Worm (Caenorhabditis elegans) whole organism, young adult: ENCODE measurements around the gene R04A9.6.

Experiments
- B0035.1 ChIP-seq: sonication (generic microtip); optimal IDR thresholded peaks from 2 replicates; lab custom pipeline; 2016; ENCODE audit warnings: missing genetic modification characterization, mild to moderate bottlenecking, missing compliant biosample characterization, missing genotype, missing genetic modification reagents
- B0336.3 ChIP-seq: fragments of 200-800 bp; sonication (Bioruptor generic); IDR thresholded peaks from 2 replicates; pipeline ENCODE4 v1.3.6; 2022; ENCODE audit warnings: missing genetic modification characterization, missing compliant biosample characterization
- C06A6.2 ChIP-seq: fragments of 200-800 bp; sonication (Bioruptor generic); conservative IDR thresholded peaks from 2 replicates; pipeline ENCODE4 v1.3.6; 2022; ENCODE audit warnings: missing genetic modification characterization, missing compliant biosample characterization
- F39B2.1 ChIP-seq: fragments of 200-800 bp; sonication (Bioruptor generic); IDR thresholded peaks from 2 replicates; pipeline ENCODE4 v1.3.6; 2022; ENCODE audit warnings: missing genetic modification reagents, missing genetic modification characterization, missing compliant biosample characterization
- F49E8.2 ChIP-seq: sonication (generic microtip); optimal IDR thresholded peaks from 3 replicates; lab custom pipeline; 2017; ENCODE audit warnings: missing genetic modification characterization, mild to moderate bottlenecking, missing compliant biosample characterization, antibody characterized with exemption, moderate library complexity; ENCODE audit not compliant: insufficient read depth
- F55B11.4 ChIP-seq: sonication (generic microtip); optimal IDR thresholded peaks from 2 replicates; lab custom pipeline; 2016; ENCODE audit warnings: missing compliant biosample characterization, missing genetic modification characterization, borderline replicate concordance; ENCODE audit not compliant: insufficient read depth
- K11D2.4 ChIP-seq: fragments of 200-800 bp; sonication (Bioruptor generic); IDR thresholded peaks from 2 replicates; pipeline ENCODE4 v1.3.6; 2022; ENCODE audit warnings: missing genetic modification reagents, missing genetic modification characterization, missing compliant biosample characterization
- T07F8.4 ChIP-seq: sonication (generic microtip); optimal IDR thresholded peaks from 2 replicates; lab custom pipeline; 2016; ENCODE audit warnings: mild to moderate bottlenecking, missing genetic modification characterization, moderate library complexity, missing compliant biosample characterization
- Y53F4B.3 ChIP-seq: fragments of 200-800 bp; sonication (Bioruptor generic); IDR thresholded peaks from 2 replicates; pipeline ENCODE4 v1.3.6; 2022; ENCODE audit warnings: missing genetic modification reagents, missing genetic modification characterization, missing compliant biosample characterization
- Y53G8AR.9 ChIP-seq: fragments of 200-800 bp; sonication (Bioruptor generic); conservative IDR thresholded peaks from 2 replicates; pipeline ENCODE4 v1.3.6; 2022; ENCODE audit warnings: missing genetic modification reagents, missing genetic modification characterization, missing compliant biosample characterization
- Y79H2A.3 ChIP-seq: fragments of 200-800 bp; sonication (Bioruptor generic); conservative IDR thresholded peaks from 2 replicates; pipeline ENCODE4 v1.3.6; 2022; ENCODE audit warnings: missing genetic modification reagents, missing genetic modification characterization, missing compliant biosample characterization
- aptf-2 ChIP-seq: fragments of 200-800 bp; sonication (Bioruptor generic); conservative IDR thresholded peaks from 2 replicates; pipeline ENCODE4 v1.3.6; 2022; ENCODE audit warnings: missing genetic modification reagents, missing genetic modification characterization, missing compliant biosample characterization
- aptf-3 ChIP-seq: fragments of 200-800 bp; sonication (Bioruptor generic); IDR thresholded peaks from 2 replicates; pipeline ENCODE4 v1.3.6; 2022; ENCODE audit warnings: missing genetic modification characterization, missing compliant biosample characterization
- atf-7 ChIP-seq: sonication (generic microtip); optimal IDR thresholded peaks from 2 replicates; lab custom pipeline; 2017; ENCODE audit warnings: mild to moderate bottlenecking, missing genetic modification characterization, missing compliant biosample characterization
- athp-1 ChIP-seq: sonication (generic microtip); optimal IDR thresholded peaks from 2 replicates; lab custom pipeline; 2017; ENCODE audit warnings: mild to moderate bottlenecking, missing genetic modification characterization, missing compliant biosample characterization
- attf-3 ChIP-seq: fragments of 200-800 bp; sonication (Bioruptor generic); conservative IDR thresholded peaks from 2 replicates; pipeline ENCODE4 v1.3.6; 2022; ENCODE audit warnings: missing genetic modification reagents, missing genetic modification characterization, missing compliant biosample characterization
- cebp-2 ChIP-seq: fragments of 200-800 bp; sonication (Bioruptor generic); IDR thresholded peaks from 2 replicates; pipeline ENCODE4 v1.3.6; 2022; ENCODE audit warnings: missing genetic modification characterization, missing compliant biosample characterization
- ceh-27 ChIP-seq: fragments of 200-800 bp; sonication (Bioruptor generic); optimal IDR thresholded peaks from 2 replicates; lab custom pipeline; 2018; ENCODE audit warnings: mild to moderate bottlenecking, missing genetic modification characterization, moderate library complexity, missing compliant biosample characterization
- ceh-79 ChIP-seq: sonication (generic microtip); optimal IDR thresholded peaks from 2 replicates; lab custom pipeline; 2017; ENCODE audit warnings: mild to moderate bottlenecking, missing genetic modification characterization, missing compliant biosample characterization
- die-1 ChIP-seq: sonication (generic microtip); optimal IDR thresholded peaks from 2 replicates; lab custom pipeline; 2016; ENCODE audit warnings: missing genotype, mild to moderate bottlenecking, missing genetic modification characterization, missing compliant biosample characterization
- dox-1 ChIP-seq: fragments of 200-800 bp; sonication (Bioruptor generic); IDR thresholded peaks from 2 replicates; pipeline ENCODE4 v1.3.6; 2022; ENCODE audit warnings: missing genetic modification reagents, missing genetic modification characterization, missing compliant biosample characterization
- dpff-1 ChIP-seq: sonication (generic microtip); optimal IDR thresholded peaks from 2 replicates; lab custom pipeline; 2017; ENCODE audit warnings: mild to moderate bottlenecking, missing genetic modification characterization, missing compliant biosample characterization
- ets-4 ChIP-seq: fragments of 200-800 bp; sonication (Bioruptor generic); optimal IDR thresholded peaks from 2 replicates; lab custom pipeline; 2018; ENCODE audit warnings: mild to moderate bottlenecking, missing genetic modification characterization, missing compliant biosample characterization
- gei-17 ChIP-seq: fragments of 200-800 bp; sonication (Bioruptor generic); optimal IDR thresholded peaks from 2 replicates; lab custom pipeline; 2018; ENCODE audit warnings: mild to moderate bottlenecking, missing genetic modification characterization, missing compliant biosample characterization
- him-1 ChIP-seq: sonication (generic microtip); optimal IDR thresholded peaks from 2 replicates; lab custom pipeline; 2016; ENCODE audit warnings: missing genotype, missing genetic modification reagents, missing genetic modification characterization, missing compliant biosample characterization
- hmg-1.2 ChIP-seq: fragments of 200-800 bp; sonication (Bioruptor generic); IDR thresholded peaks from 2 replicates; pipeline ENCODE4 v1.3.6; 2022; ENCODE audit warnings: missing genetic modification reagents, missing genetic modification characterization, missing compliant biosample characterization
- lag-1 ChIP-seq: fragments of 200-800 bp; sonication (Bioruptor generic); IDR thresholded peaks from 2 replicates; pipeline ENCODE4 v1.3.6; 2022; ENCODE audit warnings: missing genetic modification reagents, missing genetic modification characterization, missing compliant biosample characterization
- let-607 ChIP-seq, 2 experiments: fragments of 200-800 bp in 1 of 2; sonication (Bioruptor generic) in 1 of 2; sonication (generic microtip) in 1 of 2; optimal IDR thresholded peaks; 2 replicates each; lab custom pipeline; 2016 to 2018; ENCODE audit warnings: mild to moderate bottlenecking in 2 of 2, missing compliant biosample characterization in 2 of 2, missing genetic modification characterization in 2 of 2, moderate library complexity in 2 of 2, missing genotype in 1 of 2
- lin-40 ChIP-seq: sonication (generic microtip); optimal IDR thresholded peaks from 2 replicates; lab custom pipeline; 2016; ENCODE audit warnings: missing genetic modification characterization, mild to moderate bottlenecking, missing compliant biosample characterization, missing genotype, missing genetic modification reagents
- madf-3 ChIP-seq: fragments of 200-800 bp; sonication (Bioruptor generic); IDR thresholded peaks from 2 replicates; pipeline ENCODE4 v1.3.6; 2022; ENCODE audit warnings: missing genetic modification reagents, missing genetic modification characterization, missing compliant biosample characterization
- madf-6 ChIP-seq: fragments of 200-800 bp; sonication (Bioruptor generic); IDR thresholded peaks from 2 replicates; pipeline ENCODE4 v1.3.6; 2022; ENCODE audit warnings: missing genetic modification reagents, missing genetic modification characterization, missing compliant biosample characterization
- mcd-1 ChIP-seq: fragments of 200-800 bp; sonication (Bioruptor generic); IDR thresholded peaks from 2 replicates; pipeline ENCODE4 v1.3.6; 2022; ENCODE audit warnings: missing genetic modification reagents, missing genetic modification characterization, missing compliant biosample characterization
- nfya-1 ChIP-seq: sonication (generic microtip); optimal IDR thresholded peaks from 2 replicates; lab custom pipeline; 2017; ENCODE audit warnings: antibody characterized with exemption, missing compliant biosample characterization, missing genetic modification characterization, borderline replicate concordance; ENCODE audit not compliant: insufficient read depth
- nfya-2 ChIP-seq: fragments of 200-800 bp; sonication (Bioruptor generic); IDR thresholded peaks from 2 replicates; pipeline ENCODE4 v1.3.6; 2022; ENCODE audit warnings: missing genetic modification reagents, missing genetic modification characterization, missing compliant biosample characterization
- nhr-90 ChIP-seq: sonication (generic microtip); optimal IDR thresholded peaks from 2 replicates; lab custom pipeline; 2016; ENCODE audit warnings: missing genotype, mild to moderate bottlenecking, missing genetic modification characterization, missing compliant biosample characterization
- pha-4 ChIP-seq: fragments of 150-350 bp; sonication (generic microtip); optimal IDR thresholded peaks from 2 replicates; lab custom pipeline; 2014; ENCODE audit warnings: missing biosample characterization, missing genetic modification reagents, missing genetic modification characterization
- sdz-38 ChIP-seq: sonication (generic microtip); optimal IDR thresholded peaks from 2 replicates; lab custom pipeline; 2016; ENCODE audit warnings: missing genotype, missing genetic modification characterization, missing compliant biosample characterization
- sptf-2 ChIP-seq: fragments of 200-800 bp; sonication (Bioruptor generic); optimal IDR thresholded peaks from 2 replicates; lab custom pipeline; 2018; ENCODE audit warnings: mild to moderate bottlenecking, missing genetic modification characterization, missing compliant biosample characterization
- xnd-1 ChIP-seq: sonication (generic microtip); optimal IDR thresholded peaks from 2 replicates; lab custom pipeline; 2016; ENCODE audit warnings: missing genotype, missing genetic modification reagents, missing genetic modification characterization, missing compliant biosample characterization
- zfh-2 ChIP-seq: fragments of 200-800 bp; sonication (Bioruptor generic); conservative IDR thresholded peaks from 2 replicates; pipeline ENCODE4 v1.3.6; 2022; ENCODE audit warnings: missing genetic modification reagents, missing genetic modification characterization, missing compliant biosample characterization
- ztf-18 ChIP-seq: sonication (generic microtip); optimal IDR thresholded peaks from 2 replicates; lab custom pipeline; 2016; ENCODE audit warnings: missing genotype, mild to moderate bottlenecking, missing genetic modification characterization, missing compliant biosample characterization
- ztf-25 ChIP-seq: fragments of 200-800 bp; sonication (Bioruptor generic); IDR thresholded peaks from 2 replicates; pipeline ENCODE4 v1.3.6; 2022; ENCODE audit warnings: missing genetic modification reagents, missing genetic modification characterization, missing compliant biosample characterization
- ztf-26 ChIP-seq: sonication (generic microtip); optimal IDR thresholded peaks from 2 replicates; lab custom pipeline; 2017; ENCODE audit warnings: missing genetic modification characterization, missing compliant biosample characterization
- ztf-3 ChIP-seq: fragments of 200-800 bp; sonication (Bioruptor generic); optimal IDR thresholded peaks from 2 replicates; lab custom pipeline; 2018; ENCODE audit warnings: mild to moderate bottlenecking, missing genetic modification characterization, missing compliant biosample characterization

The R04A9.6 gene

ce11 chrX:360479-360878, 36.9 kb upstream of the R04A9.6 start, which contains the start of gene C04E7.5 (continued):
- no peak for TF ChIP-seq sdz-38 (tag; lab: Kevin White, UChicago)
- no peak for TF ChIP-seq athp-1 (tag; lab: Kevin White, UChicago)
- no peak for TF ChIP-seq nfya-2
- no peak for TF ChIP-seq xnd-1 (tag; lab: Kevin White, UChicago)

ce11 chrX:369923-370322, 27.4 kb upstream of the R04A9.6 start:
- no peak for TF ChIP-seq F55B11.4 (tag; lab: Kevin White, UChicago)
- no peak for TF ChIP-seq lag-1 (GFP tag; lab: Robert Waterston, UW)
- TF ChIP-seq nhr-90 (tag; lab: Kevin White, UChicago): no peak
- TF ChIP-seq ets-4 (GFP tag; lab: Kevin White, UChicago): no peak
- TF ChIP-seq sptf-2 (GFP tag; lab: Kevin White, UChicago): no peak
- no peak for TF ChIP-seq him-1 (tag; lab: Kevin White, UChicago)
- TF ChIP-seq dpff-1 (tag; lab: Kevin White, UChicago): no peak
- no peak for TF ChIP-seq ztf-25 (GFP tag; lab: Robert Waterston, UW)
- no peak for TF ChIP-seq atf-7 (tag; lab: Kevin White, UChicago)
- TF ChIP-seq pha-4 (tag; lab: Kevin White, UChicago): no peak
- TF ChIP-seq B0336.3 (GFP tag; lab: Robert Waterston, UW): no peak
- TF ChIP-seq K11D2.4: no peak
- no peak for TF ChIP-seq ceh-79 (tag; lab: Kevin White, UChicago)
- TF ChIP-seq zfh-2 (GFP tag; lab: Robert Waterston, UW): no peak
- no peak for TF ChIP-seq nfya-1
- TF ChIP-seq T07F8.4: no peak
- TF ChIP-seq F49E8.2 (tag; lab: Kevin White, UChicago): no peak
- no peak for TF ChIP-seq gei-17 (GFP tag; lab: Kevin White, UChicago)
- TF ChIP-seq lin-40 (tag; lab: Kevin White, UChicago): no peak
- TF ChIP-seq Y53G8AR.9 (GFP tag; lab: Robert Waterston, UW): no peak

DNA sequence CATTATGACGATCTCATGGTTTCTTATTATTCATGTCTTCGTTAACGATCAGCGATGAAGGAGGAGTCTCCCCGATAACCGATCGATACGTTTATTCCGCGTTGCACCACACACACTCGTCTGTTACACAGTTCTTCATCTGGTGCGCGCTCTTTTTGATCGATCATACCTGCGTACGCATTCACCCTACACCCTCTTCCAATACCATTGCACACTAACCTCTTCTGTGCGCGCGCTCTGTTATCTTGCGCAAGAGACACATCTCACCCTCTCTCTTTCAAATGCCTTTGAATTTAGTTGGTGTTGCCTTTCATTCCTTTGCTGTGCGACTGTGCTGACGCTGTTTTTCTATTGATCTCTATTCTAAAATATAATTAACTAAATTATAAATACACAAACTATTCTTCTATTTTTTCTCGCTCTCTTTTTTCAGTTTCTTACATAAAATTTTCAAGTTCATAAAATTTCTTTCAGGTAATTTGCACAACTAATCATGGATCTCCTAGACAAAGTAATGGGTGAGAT, 25.5 kb upstream of the R04A9.6 start, which contains the start of gene nrde-3:
Gene nrde-3, plus strand, starts transcription at position 475 of the 525 bp plus-strand sequence.
- TF ChIP-seq ceh-27 (GFP tag; lab: Kevin White, UChicago) (no peak), die-1 (no peak), ztf-3 (GFP tag; lab: Kevin White, UChicago) (no peak), C06A6.2 (GFP tag; lab: Robert Waterston, UW) (no peak), lin-40 (tag; lab: Kevin White, UChicago) (no peak), mcd-1 (GFP tag; lab: Robert Waterston, UW) (no peak), cebp-2 (GFP tag; lab: Robert Waterston, UW) (no peak), ztf-26 (tag; lab: Kevin White, UChicago) (no peak)
- TF ChIP-seq, all 124 proteins: peak for 0

ce11 chrX:380505-380904, 16.9 kb upstream of the R04A9.6 start, which contains the start of gene R04A9.3:
Gene R04A9.3, minus strand, starts transcription at chrX:380605.
- TF ChIP-seq attf-3 (GFP tag; lab: Robert Waterston, UW) (no peak), lin-40 (tag; lab: Kevin White, UChicago) (no peak), C06A6.2 (GFP tag; lab: Robert Waterston, UW) (no peak), aptf-2 (GFP tag; lab: Robert Waterston, UW) (no peak), sdz-38 (tag; lab: Kevin White, UChicago) (no peak), Y53F4B.3 (GFP tag; lab: Robert Waterston, UW) (no peak), ztf-18 (tag; lab: Kevin White, UChicago) (no peak), ets-4 (GFP tag; lab: Kevin White, UChicago) (no peak), aptf-3 (GFP tag; lab: Robert Waterston, UW) (no peak), F39B2.1 (GFP tag; lab: Robert Waterston, UW) (no peak), hmg-1.2 (GFP tag; lab: Robert Waterston, UW) (no peak), madf-3 (GFP tag; lab: Robert Waterston, UW) (no peak), Y79H2A.3 (GFP tag; lab: Robert Waterston, UW) (no peak), let-607 (tag; optimal IDR thresholded peaks at IDR 0.05; lab: Kevin White, UChicago) (no peak), B0035.1 (tag; lab: Kevin White, UChicago) (no peak), madf-6 (GFP tag; lab: Robert Waterston, UW) (no peak), dox-1 (GFP tag; lab: Robert Waterston, UW) (no peak), cebp-2 (GFP tag; lab: Robert Waterston, UW) (no peak)
